Worm (Caenorhabditis elegans) whole organism, young adult: ENCODE results near the gene ZK328.6.

ENCODE experiments used
- B0019.2 ChIP-seq: fragments of 200-800 bp; sonication (Bioruptor generic); conservative IDR thresholded peaks from 2 replicates; pipeline ENCODE4 v1.3.6; 2022; ENCODE audit warnings: missing genetic modification reagents, missing genetic modification characterization, missing compliant biosample characterization
- D2030.7 ChIP-seq: fragments of 200-800 bp; sonication (Bioruptor generic); IDR thresholded peaks from 2 replicates; pipeline ENCODE4 v1.3.6; 2022; ENCODE audit warnings: missing genetic modification reagents, missing genetic modification characterization, missing compliant biosample characterization
- F39B2.1 ChIP-seq: fragments of 200-800 bp; sonication (Bioruptor generic); IDR thresholded peaks from 2 replicates; pipeline ENCODE4 v1.3.6; 2022; ENCODE audit warnings: missing genetic modification reagents, missing genetic modification characterization, missing compliant biosample characterization
- T26A5.8 ChIP-seq: sonication (generic microtip); optimal IDR thresholded peaks from 2 replicates; lab custom pipeline; 2016; ENCODE audit warnings: missing genetic modification characterization, missing compliant biosample characterization
- Y79H2A.3 ChIP-seq: fragments of 200-800 bp; sonication (Bioruptor generic); conservative IDR thresholded peaks from 2 replicates; pipeline ENCODE4 v1.3.6; 2022; ENCODE audit warnings: missing genetic modification reagents, missing genetic modification characterization, missing compliant biosample characterization
- Y95B8A.8 ChIP-seq: fragments of 200-800 bp; sonication (Bioruptor generic); IDR thresholded peaks from 2 replicates; pipeline ENCODE4 v1.3.6; 2022; ENCODE audit warnings: missing genetic modification reagents, missing genetic modification characterization, missing compliant biosample characterization
- ZK185.1 ChIP-seq: sonication (generic microtip); optimal IDR thresholded peaks from 2 replicates; lab custom pipeline; 2016; ENCODE audit warnings: mild to moderate bottlenecking, missing genetic modification characterization, missing compliant biosample characterization; ENCODE audit not compliant: poor library complexity, severe bottlenecking
- attf-3 ChIP-seq: fragments of 200-800 bp; sonication (Bioruptor generic); conservative IDR thresholded peaks from 2 replicates; pipeline ENCODE4 v1.3.6; 2022; ENCODE audit warnings: missing genetic modification reagents, missing genetic modification characterization, missing compliant biosample characterization
- bed-2 ChIP-seq: fragments of 200-800 bp; sonication (Bioruptor generic); IDR thresholded peaks from 2 replicates; pipeline ENCODE4 v1.3.6; 2022; ENCODE audit warnings: missing genetic modification reagents, missing genetic modification characterization, missing compliant biosample characterization
- hlh-12 ChIP-seq: sonication (generic microtip); optimal IDR thresholded peaks from 2 replicates; lab custom pipeline; 2016; ENCODE audit warnings: missing genetic modification characterization, missing compliant biosample characterization
- hrde-1 ChIP-seq: sonication (generic microtip); optimal IDR thresholded peaks from 2 replicates; lab custom pipeline; 2016; ENCODE audit warnings: missing genetic modification characterization, mild to moderate bottlenecking, missing compliant biosample characterization, moderate library complexity, missing genotype, missing genetic modification reagents, borderline replicate concordance
- let-526 ChIP-seq: fragments of 200-800 bp; sonication (Bioruptor generic); IDR thresholded peaks from 2 replicates; pipeline ENCODE4 v1.3.6; 2022; ENCODE audit warnings: missing genetic modification reagents, missing genetic modification characterization, missing compliant biosample characterization
- let-607 ChIP-seq, 2 experiments: fragments of 200-800 bp in 1 of 2; sonication (Bioruptor generic) in 1 of 2; sonication (generic microtip) in 1 of 2; optimal IDR thresholded peaks; 2 replicates each; lab custom pipeline; 2016 to 2018; ENCODE audit warnings: mild to moderate bottlenecking in 2 of 2, missing compliant biosample characterization in 2 of 2, missing genetic modification characterization in 2 of 2, moderate library complexity in 2 of 2, missing genotype in 1 of 2
- lin-35 ChIP-seq, 3 experiments: fragments of 150-350 bp in 2 of 3; sonication (generic microtip) in 1 of 3; optimal IDR thresholded peaks; 2 replicates each; lab custom pipeline; 2014 to 2018; ENCODE audit warnings: missing biosample characterization in 3 of 3, missing genetic modification characterization in 3 of 3, missing genetic modification reagents in 3 of 3
- lin-54 ChIP-seq: fragments of 200-800 bp; sonication (Bioruptor generic); optimal IDR thresholded peaks from 2 replicates; lab custom pipeline; 2018; ENCODE audit warnings: mild to moderate bottlenecking, missing genetic modification characterization, missing compliant biosample characterization
- madf-10 ChIP-seq: sonication (generic microtip); optimal IDR thresholded peaks from 2 replicates; lab custom pipeline; 2016; ENCODE audit warnings: mild to moderate bottlenecking, missing genetic modification characterization, missing compliant biosample characterization
- madf-8 ChIP-seq: fragments of 200-800 bp; sonication (Bioruptor generic); conservative IDR thresholded peaks from 2 replicates; pipeline ENCODE4 v1.3.6; 2022; ENCODE audit warnings: missing genetic modification reagents, missing genetic modification characterization, missing compliant biosample characterization
- mcd-1 ChIP-seq: fragments of 200-800 bp; sonication (Bioruptor generic); IDR thresholded peaks from 2 replicates; pipeline ENCODE4 v1.3.6; 2022; ENCODE audit warnings: missing genetic modification reagents, missing genetic modification characterization, missing compliant biosample characterization
- mes-4 ChIP-seq: sonication (generic microtip); optimal IDR thresholded peaks from 2 replicates; lab custom pipeline; 2016; ENCODE audit warnings: missing genotype, missing genetic modification characterization, missing compliant biosample characterization
- mxl-1 ChIP-seq: sonication (generic microtip); optimal IDR thresholded peaks from 2 replicates; lab custom pipeline; 2016; ENCODE audit warnings: missing genetic modification characterization, missing compliant biosample characterization
- nfyb-1 ChIP-seq: fragments of 200-800 bp; sonication (Bioruptor generic); IDR thresholded peaks from 2 replicates; pipeline ENCODE4 v1.3.6; 2022; ENCODE audit warnings: missing genetic modification reagents, missing genetic modification characterization, missing compliant biosample characterization
- nhr-120 ChIP-seq: fragments of 200-800 bp; sonication (Bioruptor generic); IDR thresholded peaks from 2 replicates; pipeline ENCODE4 v1.3.6; 2022; ENCODE audit warnings: missing genetic modification characterization, missing compliant biosample characterization
- nhr-179 ChIP-seq: sonication (generic microtip); optimal IDR thresholded peaks from 2 replicates; lab custom pipeline; 2016; ENCODE audit warnings: mild to moderate bottlenecking, missing genetic modification characterization, missing compliant biosample characterization
- pbrm-1 ChIP-seq: fragments of 200-800 bp; sonication (Bioruptor generic); IDR thresholded peaks from 2 replicates; pipeline ENCODE4 v1.3.6; 2022; ENCODE audit warnings: missing genetic modification reagents, missing genetic modification characterization, missing compliant biosample characterization
- pha-4 ChIP-seq: fragments of 150-350 bp; sonication (generic microtip); optimal IDR thresholded peaks from 2 replicates; lab custom pipeline; 2014; ENCODE audit warnings: missing biosample characterization, missing genetic modification reagents, missing genetic modification characterization
- rcor-1 ChIP-seq: fragments of 200-800 bp; sonication (Bioruptor generic); IDR thresholded peaks from 2 replicates; pipeline ENCODE4 v1.3.6; 2022; ENCODE audit warnings: missing genetic modification reagents, missing genetic modification characterization, missing compliant biosample characterization
- sdz-38 ChIP-seq: sonication (generic microtip); optimal IDR thresholded peaks from 2 replicates; lab custom pipeline; 2016; ENCODE audit warnings: missing genotype, missing genetic modification characterization, missing compliant biosample characterization
- snpc-1.3 ChIP-seq: sonication (generic microtip); optimal IDR thresholded peaks from 2 replicates; lab custom pipeline; 2017; ENCODE audit warnings: missing genetic modification characterization, mild to moderate bottlenecking, missing compliant biosample characterization, antibody characterized with exemption, moderate library complexity, missing genotype, missing genetic modification reagents; ENCODE audit not compliant: insufficient read depth
- tbx-9 ChIP-seq: sonication (generic microtip); optimal IDR thresholded peaks from 2 replicates; lab custom pipeline; 2016; ENCODE audit warnings: borderline replicate concordance, missing genetic modification characterization, inconsistent platforms, missing compliant biosample characterization
- ztf-6 ChIP-seq: fragments of 200-800 bp; sonication (Bioruptor generic); IDR thresholded peaks from 2 replicates; pipeline ENCODE4 v1.3.6; 2022; ENCODE audit warnings: missing genetic modification reagents, missing genetic modification characterization, missing compliant biosample characterization

Gene ZK328.6

ce11 chrIII:6030483-6030882 is at the start of gene ZK328.6:
Gene ZK328.6, minus strand, starts transcription at chrIII:6030583.
- no peak for TF ChIP-seq tbx-9 (tag; lab: Kevin White, UChicago)
- no peak for TF ChIP-seq hrde-1 (tag; lab: Kevin White, UChicago)
- TF ChIP-seq lin-35 (GFP tag; optimal IDR thresholded peaks at IDR 0.05; lab: Kevin White, UChicago), result no peak
- no peak for TF ChIP-seq let-526 (GFP tag; lab: Robert Waterston, UW)
- no peak for TF ChIP-seq mes-4 (tag; lab: Kevin White, UChicago)
- no peak for TF ChIP-seq snpc-1.3 (tag; lab: Kevin White, UChicago)
- no peak for TF ChIP-seq B0019.2 (GFP tag; lab: Robert Waterston, UW)
- TF ChIP-seq D2030.7 (GFP tag; lab: Robert Waterston, UW), result no peak
- no peak for TF ChIP-seq F39B2.1 (GFP tag; lab: Robert Waterston, UW)
- no peak for TF ChIP-seq Y95B8A.8 (GFP tag; lab: Robert Waterston, UW)
- TF ChIP-seq pbrm-1 (GFP tag; lab: Robert Waterston, UW), result no peak
- TF ChIP-seq lin-54 (GFP tag; lab: Kevin White, UChicago), result no peak
- no peak for TF ChIP-seq nhr-179 (tag; lab: Kevin White, UChicago)
- no peak for TF ChIP-seq bed-2 (GFP tag; lab: Robert Waterston, UW)
- no peak for TF ChIP-seq madf-10 (tag; lab: Kevin White, UChicago)

DNA sequence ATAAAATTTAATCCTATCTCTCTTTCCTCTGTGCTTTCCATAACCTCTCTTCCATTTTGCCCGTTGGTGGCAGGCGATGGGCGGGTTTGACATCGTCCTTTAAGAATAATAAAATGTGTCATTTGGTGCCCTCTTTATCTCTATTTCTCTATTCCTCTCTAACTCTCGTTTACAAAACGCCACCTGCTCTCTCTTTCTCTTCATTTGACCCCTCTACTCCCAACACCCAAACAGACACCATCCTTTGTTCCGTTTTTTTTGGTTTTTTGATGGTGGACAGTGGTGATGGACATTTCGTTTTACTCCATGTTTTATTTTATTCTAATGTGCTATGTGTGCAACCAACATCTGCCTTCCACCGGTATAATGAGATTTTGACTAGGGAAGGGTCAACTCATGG is 48.5 kb upstream of the ZK328.6 start:
- TF ChIP-seq sdz-38 (tag; lab: Kevin White, UChicago) (no peak), let-607 (tag; optimal IDR thresholded peaks at IDR 0.05; lab: Kevin White, UChicago) (no peak), Y79H2A.3 (GFP tag; lab: Robert Waterston, UW) (no peak), rcor-1 (no peak)

- TF ChIP-seq hrde-1 (tag; lab: Kevin White, UChicago) (no peak), T26A5.8 (tag; lab: Kevin White, UChicago) (no peak), ZK185.1 (tag; lab: Kevin White, UChicago) (no peak), mcd-1 (GFP tag; lab: Robert Waterston, UW) (no peak), let-526 (GFP tag; lab: Robert Waterston, UW) (no peak), Y95B8A.8 (GFP tag; lab: Robert Waterston, UW) (no peak), attf-3 (GFP tag; lab: Robert Waterston, UW) (no peak), mxl-1 (tag; lab: Kevin White, UChicago) (no peak), nhr-120 (GFP tag; lab: Robert Waterston, UW) (no peak), lin-35 (GFP tag; optimal IDR thresholded peaks at IDR 0.05; lab: Kevin White, UChicago) (no peak), madf-8 (GFP tag; lab: Robert Waterston, UW) (no peak), nfyb-1 (no peak), Y79H2A.3 (GFP tag; lab: Robert Waterston, UW) (no peak), pha-4 (tag; lab: Kevin White, UChicago) (no peak)
Observed at ce11 chrIII:6077973-6078372, 47.6 kb upstream of the ZK328.6 start.

ce11 chrIII:6073673-6074331 is 43.4 kb upstream of the ZK328.6 start:
- no peak for TF ChIP-seq madf-8 (GFP tag; lab: Robert Waterston, UW)
- no peak for TF ChIP-seq tbx-9 (tag; lab: Kevin White, UChicago)
- no peak for TF ChIP-seq hlh-12 (tag; lab: Kevin White, UChicago)
- no peak for TF ChIP-seq ZK185.1 (tag; lab: Kevin White, UChicago)
- TF ChIP-seq ztf-6 (GFP tag; lab: Robert Waterston, UW), result no peak
- TF ChIP-seq nhr-179 (tag; lab: Kevin White, UChicago), result no peak
- TF ChIP-seq, all 124 proteins: peak for 0
